Worm (Caenorhabditis elegans): ENCODE measurements around the gene F20G2.5.

- TF ChIP-seq C34F6.9 (tag; optimal IDR thresholded peaks at IDR 0.05) (peak; percentile 92), fos-1 (tag; optimal IDR thresholded peaks at IDR 0.05) (peak; percentile 88), ztf-4 (tag; optimal IDR thresholded peaks at IDR 0.05) (peak; percentile 88), unc-62 (GFP tag; optimal IDR thresholded peaks at IDR 0.05) (no peak), nhr-77 (tag; optimal IDR thresholded peaks at IDR 0.05) (no peak), egl-27 (tag; optimal IDR thresholded peaks at IDR 0.05) (peak; percentile 61), nhr-10 (tag; optimal IDR thresholded peaks at IDR 0.05) (no peak), lin-39 (tag; optimal IDR thresholded peaks at IDR 0.05) (no peak), ZK546.5 (tag; optimal IDR thresholded peaks at IDR 0.05) (no peak), F13H6.1 (tag; optimal IDR thresholded peaks at IDR 0.05) (peak; percentile 93), nhr-12 (tag; optimal IDR thresholded peaks at IDR 0.05) (no peak)
These were observed 18.1 kb downstream of the F20G2.5 start for ce11 chrV:13789362-13789761.
